Fruit fly (Drosophila melanogaster) whole organism, embryonic: ENCODE results near the gene sphe.

ENCODE experiments used
- Ada2b ChIP-seq: fragments of 200-800 bp; sonication (Bioruptor generic); IDR thresholded peaks from 2 replicates; pipeline ENCODE4 v1.3.6; 2022; ENCODE audit warnings: missing biosample characterization, missing genetic modification characterization
- Atf3 ChIP-seq: fragments of 200-800 bp; sonication (Bioruptor generic); optimal IDR thresholded peaks from 3 replicates; lab custom pipeline; 2016; ENCODE audit warnings: missing biosample characterization, missing genetic modification characterization
- B-H2 ChIP-seq: fragments of 200-800 bp; sonication (Bioruptor generic); optimal IDR thresholded peaks from 2 replicates; lab custom pipeline; 2018; ENCODE audit warnings: missing biosample characterization, mild to moderate bottlenecking, missing genetic modification characterization
- CG10565 ChIP-seq: fragments of 200-800 bp; sonication (Bioruptor generic); optimal IDR thresholded peaks from 3 replicates; lab custom pipeline; 2016; ENCODE audit warnings: missing biosample characterization, mild to moderate bottlenecking, missing genetic modification characterization
- CG10654 ChIP-seq: fragments of 200-800 bp; sonication (Bioruptor generic); optimal IDR thresholded peaks from 2 replicates; lab custom pipeline; 2016; ENCODE audit warnings: missing biosample characterization, missing genetic modification characterization
- CG11695 ChIP-seq: fragments of 200-800 bp; sonication (Bioruptor generic); IDR thresholded peaks from 3 replicates; pipeline ENCODE4 v1.3.6; 2022; ENCODE audit warnings: missing biosample characterization, missing genetic modification characterization
- CG11723 ChIP-seq: fragments of 200-800 bp; sonication (Bioruptor generic); optimal IDR thresholded peaks from 2 replicates; lab custom pipeline; 2017; ENCODE audit warnings: missing biosample characterization, mild to moderate bottlenecking, missing genetic modification characterization
- CG12071 ChIP-seq: fragments of 200-800 bp; sonication (Bioruptor generic); optimal IDR thresholded peaks from 3 replicates; lab custom pipeline; 2018; ENCODE audit warnings: missing biosample characterization, mild to moderate bottlenecking, missing genetic modification characterization
- CG12155 ChIP-seq: fragments of 200-800 bp; sonication (Bioruptor generic); optimal IDR thresholded peaks from 3 replicates; lab custom pipeline; 2016; ENCODE audit warnings: missing biosample characterization, missing genetic modification characterization
- CG12391 ChIP-seq: fragments of 200-800 bp; sonication (Bioruptor generic); optimal IDR thresholded peaks from 3 replicates; lab custom pipeline; 2018; ENCODE audit warnings: missing biosample characterization, mild to moderate bottlenecking, missing genetic modification characterization, moderate library complexity
- CG13775 ChIP-seq: fragments of 200-800 bp; sonication (Bioruptor generic); optimal IDR thresholded peaks from 3 replicates; lab custom pipeline; 2017; ENCODE audit warnings: missing biosample characterization, mild to moderate bottlenecking, missing genetic modification characterization
- CG14710 ChIP-seq: fragments of 200-800 bp; sonication (Bioruptor generic); optimal IDR thresholded peaks from 3 replicates; lab custom pipeline; 2019; ENCODE audit warnings: missing biosample characterization, mild to moderate bottlenecking, missing genetic modification characterization, moderate library complexity
- CG2116 ChIP-seq: fragments of 200-800 bp; sonication (Bioruptor generic); optimal IDR thresholded peaks from 3 replicates; lab custom pipeline; 2018; ENCODE audit warnings: missing biosample characterization, mild to moderate bottlenecking, missing genetic modification characterization
- CG3281 ChIP-seq: fragments of 200-800 bp; sonication (Bioruptor generic); optimal IDR thresholded peaks from 3 replicates; lab custom pipeline; 2017; ENCODE audit warnings: missing biosample characterization, mild to moderate bottlenecking, missing genetic modification characterization
- CG3726 ChIP-seq: fragments of 200-800 bp; sonication (Bioruptor generic); IDR thresholded peaks from 3 replicates; pipeline ENCODE4, ENCODE4 v1.3.6; 2022; ENCODE audit warnings: missing biosample characterization, missing genetic modification characterization
- CG6272 ChIP-seq: fragments of 200-800 bp; sonication (Bioruptor generic); IDR thresholded peaks from 2 replicates; pipeline ENCODE4 v1.3.6; 2022; ENCODE audit warnings: missing biosample characterization, missing genetic modification characterization
- CG6765 ChIP-seq: fragments of 200-800 bp; sonication (Bioruptor generic); optimal IDR thresholded peaks from 3 replicates; lab custom pipeline; 2017; ENCODE audit warnings: missing biosample characterization, mild to moderate bottlenecking, missing genetic modification characterization
- CG7372 ChIP-seq: fragments of 200-800 bp; sonication (Bioruptor generic); IDR thresholded peaks from 2 replicates; pipeline ENCODE4 v1.3.6; 2022; ENCODE audit warnings: missing biosample characterization, missing genetic modification characterization
- CG8478 ChIP-seq: fragments of >200 bp; optimal IDR thresholded peaks from 2 replicates; lab custom pipeline; 2018
- CG9609 ChIP-seq: fragments of 200-800 bp; sonication (Bioruptor generic); optimal IDR thresholded peaks from 3 replicates; lab custom pipeline; 2016; ENCODE audit warnings: missing biosample characterization, missing genetic modification characterization
- D ChIP-seq, 2 experiments: fragments of 200-800 bp in 1 of 2; fragments of >200 bp in 1 of 2; sonication (Bioruptor generic) in 1 of 2; optimal IDR thresholded peaks; 2 replicates in 1 of 2; 3 replicates in 1 of 2; lab custom pipeline; 2017; ENCODE audit warnings: mild to moderate bottlenecking in 1 of 2, missing biosample characterization in 1 of 2, missing genetic modification characterization in 1 of 2, missing genetic modification reagents in 1 of 2
- Dad ChIP-seq: fragments of 200-800 bp; sonication (Bioruptor generic); optimal IDR thresholded peaks from 3 replicates; lab custom pipeline; 2016; ENCODE audit warnings: missing biosample characterization, missing genetic modification characterization
- Eip74EF ChIP-seq, 2 experiments: fragments of 200-800 bp in 1 of 2; fragments of >200 bp in 1 of 2; sonication (Bioruptor generic) in 1 of 2; optimal IDR thresholded peaks; 2 replicates each; lab custom pipeline; 2017 to 2019; ENCODE audit warnings: missing biosample characterization in 2 of 2, missing genetic modification characterization in 2 of 2, mild to moderate bottlenecking in 1 of 2, moderate library complexity in 1 of 2
- Gug ChIP-seq: fragments of 200-800 bp; sonication (Bioruptor generic); IDR thresholded peaks from 4 replicates; pipeline ENCODE4 v1.3.6; 2022; ENCODE audit warnings: missing biosample characterization, missing genetic modification characterization
- Hey ChIP-seq: fragments of 200-800 bp; sonication (Bioruptor generic); optimal IDR thresholded peaks from 3 replicates; lab custom pipeline; 2018; ENCODE audit warnings: missing biosample characterization, mild to moderate bottlenecking, missing genetic modification characterization
- Hmr ChIP-seq: fragments of 200-800 bp; sonication (Bioruptor generic); optimal IDR thresholded peaks from 3 replicates; lab custom pipeline; 2017; ENCODE audit warnings: mild to moderate bottlenecking, missing biosample characterization, missing genetic modification reagents, missing genetic modification characterization
- Myb ChIP-seq: fragments of 200-800 bp; sonication (Bioruptor generic); optimal IDR thresholded peaks from 2 replicates; lab custom pipeline; 2016; ENCODE audit warnings: missing biosample characterization, missing genetic modification characterization
- Nf-YB ChIP-seq: fragments of 200-800 bp; sonication (Bioruptor generic); optimal IDR thresholded peaks from 3 replicates; lab custom pipeline; 2019; ENCODE audit warnings: missing biosample characterization, mild to moderate bottlenecking, missing genetic modification characterization, moderate library complexity
- Poxn ChIP-seq: fragments of 200-800 bp; sonication (Bioruptor generic); IDR thresholded peaks from 2 replicates; pipeline ENCODE4 v1.3.6; 2022; ENCODE audit warnings: missing biosample characterization, missing genetic modification characterization
- Rx ChIP-seq: fragments of 200-800 bp; sonication (Bioruptor generic); IDR thresholded peaks from 2 replicates; pipeline ENCODE4 v1.3.6; 2022; ENCODE audit warnings: missing biosample characterization, missing genetic modification characterization
- Sry-β ChIP-seq: fragments of 200-800 bp; sonication (Bioruptor generic); optimal IDR thresholded peaks from 2 replicates; lab custom pipeline; 2018; ENCODE audit warnings: missing biosample characterization, mild to moderate bottlenecking, missing genetic modification characterization, moderate library complexity
- YL-1 ChIP-seq: fragments of 200-800 bp; sonication (Bioruptor generic); optimal IDR thresholded peaks from 3 replicates; lab custom pipeline; 2017; ENCODE audit warnings: missing biosample characterization, mild to moderate bottlenecking, missing genetic modification characterization
- ato ChIP-seq: fragments of 200-800 bp; sonication (Bioruptor generic); IDR thresholded peaks from 2 replicates; pipeline ENCODE4 v1.3.6; 2022; ENCODE audit warnings: missing biosample characterization, missing genetic modification characterization; ENCODE audit not compliant: partially characterized antibody
- bab2 ChIP-seq: fragments of 200-800 bp; sonication (Bioruptor generic); optimal IDR thresholded peaks from 2 replicates; lab custom pipeline; 2016; ENCODE audit warnings: missing biosample characterization, missing genetic modification characterization
- dan ChIP-seq: fragments of 200-800 bp; sonication (Bioruptor generic); IDR thresholded peaks from 2 replicates; pipeline ENCODE4 v1.3.6; 2022; ENCODE audit warnings: missing biosample characterization, missing genetic modification characterization
- ftz-f1 ChIP-seq: fragments of 200-800 bp; sonication (Bioruptor generic); optimal IDR thresholded peaks from 2 replicates; lab custom pipeline; 2016; ENCODE audit warnings: missing biosample characterization, missing genetic modification characterization
- grau ChIP-seq: fragments of 200-800 bp; optimal IDR thresholded peaks from 3 replicates; lab custom pipeline; 2019; ENCODE audit warnings: missing biosample characterization, mild to moderate bottlenecking, missing genetic modification characterization, moderate library complexity
- inv ChIP-seq: fragments of 200-800 bp; sonication (Bioruptor generic); IDR thresholded peaks from 2 replicates; pipeline ENCODE4 v1.3.6; 2022; ENCODE audit warnings: missing biosample characterization, missing genetic modification characterization; ENCODE audit not compliant: partially characterized antibody
- lmd ChIP-seq: fragments of 200-800 bp; sonication (Bioruptor generic); IDR thresholded peaks from 2 replicates; pipeline ENCODE4 v1.3.6; 2022; ENCODE audit warnings: missing biosample characterization, missing genetic modification characterization
- maf-S ChIP-seq: fragments of 200-800 bp; sonication (Bioruptor generic); optimal IDR thresholded peaks from 2 replicates; lab custom pipeline; 2016; ENCODE audit warnings: missing biosample characterization, missing genetic modification characterization
- mld ChIP-seq: fragments of 200-800 bp; sonication (Bioruptor generic); IDR thresholded peaks from 3 replicates; pipeline ENCODE4 v1.3.6; 2022; ENCODE audit warnings: missing biosample characterization, missing genetic modification characterization; ENCODE audit not compliant: partially characterized antibody
- pzg ChIP-seq: fragments of 200-800 bp; sonication (Bioruptor generic); optimal IDR thresholded peaks from 3 replicates; lab custom pipeline; 2018; ENCODE audit warnings: missing biosample characterization, mild to moderate bottlenecking, missing genetic modification characterization, moderate library complexity
- row ChIP-seq: fragments of 200-800 bp; sonication (Bioruptor generic); IDR thresholded peaks from 3 replicates; pipeline ENCODE4 v1.3.6; 2022; ENCODE audit warnings: missing biosample characterization, missing genetic modification characterization
- sc ChIP-seq, 3 experiments: fragments of >200 bp in 2 of 3; fragments of 200-800 bp in 1 of 3; sonication (Bioruptor generic) in 1 of 3; optimal IDR thresholded peaks; 2 replicates in 2 of 3; 3 replicates in 1 of 3; lab custom pipeline; 2017; ENCODE audit warnings: mild to moderate bottlenecking in 1 of 3, missing biosample characterization in 1 of 3, missing genetic modification characterization in 1 of 3, missing genetic modification reagents in 1 of 3
- sens ChIP-seq: fragments of 200-800 bp; sonication (Bioruptor generic); peaks from one replicate; lab custom pipeline; 2016; ENCODE audit warnings: missing biosample characterization, missing genetic modification characterization
- seq ChIP-seq: fragments of 200-800 bp; sonication (Bioruptor generic); IDR thresholded peaks from 2 replicates; pipeline ENCODE4 v1.3.6; 2022; ENCODE audit warnings: missing biosample characterization, missing genetic modification characterization
- slp2 ChIP-seq: fragments of 200-800 bp; sonication (Bioruptor generic); optimal IDR thresholded peaks from 2 replicates; lab custom pipeline; 2016; ENCODE audit warnings: missing biosample characterization, missing genetic modification characterization
- sqz ChIP-seq: fragments of 200-800 bp; sonication (Bioruptor generic); optimal IDR thresholded peaks from 3 replicates; lab custom pipeline; 2018; ENCODE audit warnings: missing biosample characterization, mild to moderate bottlenecking, missing genetic modification characterization
- tna ChIP-seq: fragments of 200-800 bp; sonication (Bioruptor generic); IDR thresholded peaks from 2 replicates; pipeline ENCODE4 v1.3.6; 2022; ENCODE audit warnings: missing biosample characterization, missing genetic modification characterization; ENCODE audit not compliant: partially characterized antibody
- toy ChIP-seq: fragments of 200-800 bp; sonication (Bioruptor generic); IDR thresholded peaks from 2 replicates; pipeline ENCODE4 v1.3.6; 2022; ENCODE audit warnings: missing biosample characterization, missing genetic modification characterization
- vfl ChIP-seq: fragments of 200-800 bp; sonication (Bioruptor generic); optimal IDR thresholded peaks from 2 replicates; lab custom pipeline; 2016; ENCODE audit warnings: missing biosample characterization, missing genetic modification characterization

The sphe gene

dm6 chrX:16654931-16655409 lies 46.8 kb downstream of the sphe start, which contains the start of the genes Nemp and r (continued):
- TF ChIP-seq Hmr (GFP tag; lab: Kevin White, UChicago) (peak; percentile 41), CG6272 (no peak), CG10654 (GFP tag; lab: Kevin White, UChicago) (no peak), CG14710 (tag; lab: Kevin White, UChicago) (peak; percentile 71), ftz-f1 (GFP tag; lab: Kevin White, UChicago) (no peak), CG7372 (GFP tag; lab: Robert Waterston, UW) (no peak), Hey (no peak), CG3281 (no peak), seq (GFP tag; lab: Robert Waterston, UW) (no peak), Sry-β (GFP tag; lab: Kevin White, UChicago) (no peak), Dad (GFP tag; lab: Kevin White, UChicago) (no peak), CG12071 (GFP tag; lab: Kevin White, UChicago) (no peak), CG13775 (GFP tag; lab: Kevin White, UChicago) (no peak), Poxn (GFP tag; lab: Robert Waterston, UW) (no peak), inv (GFP tag; lab: Robert Waterston, UW) (peak; percentile 68), tna (GFP tag; lab: Robert Waterston, UW) (0 out of 2 replicates have a peak, but pooled peaks have one; percentile 14), vfl (GFP tag; lab: Kevin White, UChicago) (no peak), CG9609 (GFP tag; lab: Kevin White, UChicago) (no peak), Myb (GFP tag; lab: Kevin White, UChicago) (no peak), CG12155 (GFP tag; lab: Kevin White, UChicago) (no peak), sens (GFP tag; lab: Kevin White, UChicago) (peak; percentile 54), CG2116 (GFP tag; lab: Kevin White, UChicago) (peak; percentile 77), mld (no peak), CG8478 (lab: Kevin White, UChicago) (peak; percentile 60), CG11723 (GFP tag; lab: Kevin White, UChicago) (no peak), bab2 (GFP tag; lab: Kevin White, UChicago) (no peak), CG6765 (no peak), Ada2b (GFP tag; lab: Robert Waterston, UW) (no peak), D (optimal IDR thresholded peaks at IDR 0.05; lab: Kevin White, UChicago) (no peak), D (GFP tag; optimal IDR thresholded peaks at IDR 0.05; lab: Kevin White, UChicago) (no peak), toy (no peak), CG12391 (tag; lab: Kevin White, UChicago) (no peak), slp2 (no peak), YL-1 (GFP tag; lab: Kevin White, UChicago) (no peak), grau (tag; lab: Kevin White, UChicago) (no peak), maf-S (no peak), CG10565 (GFP tag; lab: Kevin White, UChicago) (no peak), Gug (GFP tag; lab: Robert Waterston, UW) (no peak), ato (GFP tag; lab: Robert Waterston, UW) (no peak), sqz (no peak), row (GFP tag; lab: Robert Waterston, UW) (0 out of 3 replicates have a peak, but pooled peaks have one; percentile 12), Atf3 (GFP tag; lab: Kevin White, UChicago) (no peak), CG11695 (no peak), CG3726 (GFP tag; lab: Robert Waterston, UW) (no peak), lmd (GFP tag; lab: Robert Waterston, UW) (no peak), Nf-YB (GFP tag; lab: Kevin White, UChicago) (no peak), B-H2 (GFP tag; lab: Kevin White, UChicago) (no peak), pzg (GFP tag; lab: Kevin White, UChicago) (peak; percentile 70), sc (optimal IDR thresholded peaks at IDR 0.05; lab: Kevin White, UChicago) (no peak), sc (GFP tag; optimal IDR thresholded peaks at IDR 0.05; lab: Kevin White, UChicago) (no peak), dan (GFP tag; lab: Robert Waterston, UW) (no peak), Rx (GFP tag; lab: Robert Waterston, UW) (no peak), Eip74EF (GFP tag; optimal IDR thresholded peaks at IDR 0.05; lab: Kevin White, UChicago) (no peak)
